Fruit fly (Drosophila melanogaster): ENCODE measurements around the gene tal-1A.

tal-1A gene

DNA sequence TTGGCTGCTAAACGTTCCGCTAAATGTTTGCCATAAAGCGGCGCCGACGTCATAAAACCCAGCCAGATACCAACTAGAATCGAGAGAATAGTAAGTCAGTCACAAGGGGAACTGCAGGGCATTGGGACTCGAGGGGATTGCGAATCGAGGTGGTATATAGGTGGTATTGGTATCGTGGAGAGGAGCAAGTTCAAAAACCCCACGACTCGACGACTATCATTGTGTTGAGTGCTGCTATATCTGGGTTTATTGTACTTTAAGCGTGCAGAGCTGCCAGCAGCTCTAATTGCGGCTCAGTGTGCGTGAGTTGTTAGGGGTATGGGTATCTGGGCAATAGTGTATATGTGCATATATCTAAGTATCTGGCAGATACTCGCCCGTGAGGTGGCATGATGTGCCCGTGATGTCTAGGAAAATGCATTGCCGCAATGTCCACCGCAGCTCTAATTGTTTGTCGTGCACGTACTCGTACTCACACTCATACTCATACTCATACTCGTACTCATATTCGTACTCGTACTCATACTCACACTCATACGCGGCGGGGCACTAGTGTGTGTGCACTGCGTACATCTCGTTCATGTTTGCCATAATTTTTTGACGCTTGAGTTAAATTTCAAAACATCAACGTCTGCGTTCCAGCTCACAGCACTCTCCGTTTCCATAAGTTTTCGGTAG, 6.7 kb upstream of the tal-1A start:
- TF ChIP-seq EcR (GFP tag; optimal IDR thresholded peaks at IDR 0.05): peak; percentile 92
- no peak for TF ChIP-seq gl (tag; optimal IDR thresholded peaks at IDR 0.05)
- TF ChIP-seq Ets98B (GFP tag; IDR thresholded peaks at IDR 0.05): peak; percentile 5; the same call in 1 of the 2 replicates

DNA sequence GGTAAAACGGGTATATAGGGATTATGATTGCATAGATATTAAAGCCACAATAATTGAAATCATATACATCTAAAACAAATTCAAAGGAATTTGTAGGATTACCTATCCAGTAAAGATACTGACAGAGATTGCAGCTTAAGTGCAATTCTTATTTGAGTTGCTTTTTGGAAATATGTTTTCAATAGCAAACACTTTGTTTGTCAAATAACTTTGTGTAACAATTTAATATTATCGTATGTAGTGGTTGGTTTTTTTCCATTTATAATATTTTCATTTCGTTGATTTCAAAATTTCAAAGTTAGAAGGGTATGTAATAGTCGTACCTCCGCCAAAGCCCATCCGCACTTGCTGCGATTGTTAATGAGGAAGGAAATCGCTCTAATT, 6.2 kb upstream of the tal-1A start:
- peak; percentile 49 for TF ChIP-seq CG32121 (GFP tag; IDR thresholded peaks at IDR 0.05)
- peak; percentile 60 for TF ChIP-seq Pif1A (GFP tag; optimal IDR thresholded peaks at IDR 0.05)
- no peak; the same call in 1 of the 2 replicates for TF ChIP-seq Ets98B (GFP tag; IDR thresholded peaks at IDR 0.05)
- TF ChIP-seq Snoo (tag; optimal IDR thresholded peaks at IDR 0.05): peak; percentile 23
- TF ChIP-seq EcR (GFP tag; optimal IDR thresholded peaks at IDR 0.05): no peak
- no peak for TF ChIP-seq gl (tag; optimal IDR thresholded peaks at IDR 0.05)
- TF ChIP-seq fd96Ca (GFP tag; IDR thresholded peaks at IDR 0.05): no peak
- TF ChIP-seq CG9948 (tag; optimal IDR thresholded peaks at IDR 0.05): peak; percentile 51
- TF ChIP-seq CG4496 (GFP tag; IDR thresholded peaks at IDR 0.05): peak; percentile 35; the same call in 2 of the 3 replicates
- TF ChIP-seq Pif1B (GFP tag; optimal IDR thresholded peaks at IDR 0.05): peak; percentile 39
- no peak for TF ChIP-seq D1 (tag; optimal IDR thresholded peaks at IDR 0.05)
- no peak for TF ChIP-seq CG13204 (GFP tag; optimal IDR thresholded peaks at IDR 0.05)
- TF ChIP-seq CG14655 (GFP tag; optimal IDR thresholded peaks at IDR 0.05): peak; percentile 78
- peak; percentile 25 for TF ChIP-seq CG15710 (tag; optimal IDR thresholded peaks at IDR 0.05)
- TF ChIP-seq rn (GFP tag; IDR thresholded peaks at IDR 0.05): no peak
- no peak for TF ChIP-seq CG10348 (GFP tag; IDR thresholded peaks at IDR 0.05)
- TF ChIP-seq CG34367 (tag; optimal IDR thresholded peaks at IDR 0.05): peak; percentile 20
- TF ChIP-seq CG8159 (tag; optimal IDR thresholded peaks at IDR 0.05): peak; percentile 34
- peak; percentile 54 for TF ChIP-seq CG12605 (GFP tag; IDR thresholded peaks at IDR 0.05)
- peak; percentile 61 for TF ChIP-seq CG8301 (tag; optimal IDR thresholded peaks at IDR 0.05)
- peak; percentile 21 for TF ChIP-seq CG17806 (tag; optimal IDR thresholded peaks at IDR 0.05)

DNA sequence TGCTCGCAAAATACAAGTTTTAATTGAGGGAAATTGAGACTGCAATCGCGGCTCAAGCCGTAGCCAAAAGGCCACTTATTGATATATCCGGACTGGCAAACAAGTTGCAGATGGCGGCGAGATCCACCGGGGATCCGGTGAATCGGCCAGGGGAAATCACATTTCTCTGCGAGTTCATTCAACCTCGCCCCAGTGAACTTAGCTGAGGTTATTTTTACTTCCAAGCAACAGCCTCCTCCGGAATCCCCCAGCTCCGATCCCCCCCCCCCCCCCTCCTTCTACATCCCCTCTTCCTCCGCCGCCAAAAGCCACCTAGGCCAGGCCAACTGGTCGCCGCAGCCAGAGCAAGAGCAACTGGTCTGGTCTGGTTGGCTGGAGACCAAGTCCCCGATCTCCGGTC, 5.6 kb upstream of the tal-1A start:
- TF ChIP-seq CG15710 (tag; optimal IDR thresholded peaks at IDR 0.05) (no peak), EcR (GFP tag; optimal IDR thresholded peaks at IDR 0.05) (peak; percentile 97)

DNA sequence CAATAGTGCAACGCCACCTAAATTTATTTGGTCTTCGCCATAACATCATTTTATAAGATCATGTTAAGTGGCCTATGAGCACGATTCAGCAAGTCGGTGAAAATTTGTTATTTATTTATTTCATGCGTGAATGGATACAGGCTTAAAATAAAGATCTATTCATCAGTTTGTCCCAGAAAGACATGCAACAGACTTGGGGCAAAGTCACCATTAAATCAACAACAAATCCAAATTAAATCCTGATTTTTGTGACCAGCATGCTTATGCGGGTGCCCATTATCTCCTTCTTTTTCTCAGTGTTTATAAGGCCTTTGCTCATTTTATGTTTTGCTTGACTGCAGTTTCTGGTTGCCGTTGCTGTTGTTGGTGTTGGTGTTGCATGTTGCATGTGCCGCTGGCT, 5.0 kb upstream of the tal-1A start:
- TF ChIP-seq rn (GFP tag; IDR thresholded peaks at IDR 0.05) (0 out of 2 replicates have a peak, but pooled peaks have one; percentile 15), CG32121 (GFP tag; IDR thresholded peaks at IDR 0.05) (no peak), CG14655 (GFP tag; optimal IDR thresholded peaks at IDR 0.05) (peak; percentile 80), CG8301 (tag; optimal IDR thresholded peaks at IDR 0.05) (peak; percentile 70), Ets98B (GFP tag; IDR thresholded peaks at IDR 0.05) (peak; percentile 29; the same call in 1 of the 2 replicates), CG8159 (tag; optimal IDR thresholded peaks at IDR 0.05) (peak; percentile 40), CG10348 (GFP tag; IDR thresholded peaks at IDR 0.05) (no peak), EcR (GFP tag; optimal IDR thresholded peaks at IDR 0.05) (no peak), fd96Ca (GFP tag; IDR thresholded peaks at IDR 0.05) (no peak), CG34367 (tag; optimal IDR thresholded peaks at IDR 0.05) (peak; percentile 16), D1 (tag; optimal IDR thresholded peaks at IDR 0.05) (no peak), CG17806 (tag; optimal IDR thresholded peaks at IDR 0.05) (no peak), gl (tag; optimal IDR thresholded peaks at IDR 0.05) (no peak), CG13204 (GFP tag; optimal IDR thresholded peaks at IDR 0.05) (no peak), CG4496 (GFP tag; IDR thresholded peaks at IDR 0.05) (0 out of 3 replicates have a peak, but pooled peaks have one; percentile 5), CG12605 (GFP tag; IDR thresholded peaks at IDR 0.05) (no peak), Snoo (tag; optimal IDR thresholded peaks at IDR 0.05) (peak; percentile 17), Pif1A (GFP tag; optimal IDR thresholded peaks at IDR 0.05) (peak; percentile 60), CG9948 (tag; optimal IDR thresholded peaks at IDR 0.05) (peak; percentile 53), Pif1B (GFP tag; optimal IDR thresholded peaks at IDR 0.05) (peak; percentile 54), CG15710 (tag; optimal IDR thresholded peaks at IDR 0.05) (peak; percentile 37)

DNA sequence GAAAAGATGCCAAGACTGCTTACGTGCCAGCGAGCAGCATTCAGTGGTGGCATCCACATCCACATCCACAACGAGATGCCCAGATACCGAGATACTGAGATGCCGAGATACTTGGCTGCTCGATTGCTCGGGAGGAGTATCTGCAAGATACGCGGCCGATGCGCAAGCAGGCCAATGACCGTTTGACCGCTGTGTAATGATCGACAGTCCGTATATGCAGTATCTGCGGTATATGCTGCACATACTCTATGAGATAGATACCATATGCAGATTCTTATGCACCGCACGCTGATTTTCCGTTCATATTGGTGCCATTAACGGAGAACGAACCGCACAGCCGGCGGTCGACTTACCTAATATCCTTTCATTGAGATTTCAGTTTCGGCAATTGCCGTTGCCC, 3.6 kb upstream of the tal-1A start:
- no peak for TF ChIP-seq CG12605 (GFP tag; IDR thresholded peaks at IDR 0.05)
- no peak for TF ChIP-seq CG13204 (GFP tag; optimal IDR thresholded peaks at IDR 0.05)
- TF ChIP-seq Snoo (tag; optimal IDR thresholded peaks at IDR 0.05): no peak
- peak; percentile 51 for TF ChIP-seq EcR (GFP tag; optimal IDR thresholded peaks at IDR 0.05)
- no peak for TF ChIP-seq CG4496 (GFP tag; IDR thresholded peaks at IDR 0.05)
- TF ChIP-seq gl (tag; optimal IDR thresholded peaks at IDR 0.05): no peak
- TF ChIP-seq CG32121 (GFP tag; IDR thresholded peaks at IDR 0.05): no peak
- no peak for TF ChIP-seq D1 (tag; optimal IDR thresholded peaks at IDR 0.05)

DNA sequence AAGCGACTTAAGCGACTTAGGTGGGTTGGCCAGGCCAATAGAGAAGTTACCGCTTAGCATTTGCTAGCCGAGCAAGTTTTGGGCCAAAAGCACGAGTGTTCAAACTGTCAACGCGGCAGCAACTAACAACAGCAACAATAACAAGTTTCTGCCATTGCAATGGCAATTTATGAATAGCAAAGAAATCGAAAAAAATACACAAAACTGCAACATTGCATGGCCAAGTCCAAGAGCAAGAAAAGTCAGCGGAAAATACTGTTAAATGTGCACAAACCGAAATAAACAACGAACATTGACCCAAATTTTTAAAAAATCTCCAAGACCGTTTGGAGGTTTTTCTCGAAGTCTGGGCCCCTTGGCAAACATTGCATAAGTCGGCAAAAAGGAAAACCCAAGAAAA, 2.6 kb upstream of the tal-1A start:
- no peak for TF ChIP-seq Snoo (tag; optimal IDR thresholded peaks at IDR 0.05)

DNA sequence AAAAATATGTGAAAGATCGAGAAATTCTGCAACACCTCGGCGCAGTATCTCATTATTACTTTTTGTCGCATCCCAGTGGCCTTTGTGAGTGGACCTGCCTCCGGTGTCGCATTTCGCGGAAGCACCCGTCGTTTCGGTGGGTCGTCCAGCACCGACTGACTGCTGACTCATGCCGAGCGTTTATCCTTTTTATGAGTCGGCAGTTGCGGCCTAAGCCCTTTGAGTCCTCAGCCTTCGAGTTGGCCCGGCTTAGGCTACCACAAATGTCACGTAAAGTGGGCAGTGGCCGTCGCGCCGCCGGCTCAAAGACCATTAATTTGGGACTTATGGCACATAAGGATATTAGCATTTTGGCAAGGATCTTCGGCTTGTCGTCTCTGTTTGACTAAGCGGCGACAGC, 1.2 kb upstream of the tal-1A start:
- TF ChIP-seq gl (tag; optimal IDR thresholded peaks at IDR 0.05) (no peak), Pif1A (GFP tag; optimal IDR thresholded peaks at IDR 0.05) (no peak)

Data from whole organism, pupa.